Worm (Caenorhabditis elegans): ENCODE results near the gene srbc-33.
"Not testable (repeated sequence)": the region's sequence is repeated elsewhere in the genome, so short reads cannot be mapped to it uniquely, and the experiment has no call there.

The srbc-33 gene

ce11 chrV:3512381-3512780 lies 27.8 kb upstream of the srbc-33 start, which contains the start of gene str-226:
str-226 (plus strand) TSS chrV:3512681.
- TF ChIP-seq nhr-129 (tag; optimal IDR thresholded peaks at IDR 0.05) (no peak), unc-55 (GFP tag; optimal IDR thresholded peaks at IDR 0.05) (no peak), peb-1 (tag; optimal IDR thresholded peaks at IDR 0.05) (no peak), elt-1 (tag; optimal IDR thresholded peaks at IDR 0.05) (no peak), C34F6.9 (tag; optimal IDR thresholded peaks at IDR 0.05) (no peak), aly-2 (tag; optimal IDR thresholded peaks at IDR 0.05) (no peak)

ce11 chrV:3509878-3510277 lies 25.3 kb upstream of the srbc-33 start, which contains the start of gene str-228:
str-228 (plus strand) TSS chrV:3510178.
- no peak for TF ChIP-seq sma-3 (GFP tag; optimal IDR thresholded peaks at IDR 0.05)
- TF ChIP-seq sma-9 (GFP tag; optimal IDR thresholded peaks at IDR 0.05): no peak
- no peak for TF ChIP-seq sma-9 (tag; optimal IDR thresholded peaks at IDR 0.05)
- no peak for TF ChIP-seq ama-1 (optimal IDR thresholded peaks at IDR 0.05)
- no peak for TF ChIP-seq nhr-77 (tag; optimal IDR thresholded peaks at IDR 0.05)
- no peak for TF ChIP-seq unc-39 (tag; optimal IDR thresholded peaks at IDR 0.05)
- TF ChIP-seq alr-1 (tag; optimal IDR thresholded peaks at IDR 0.05): no peak
- TF ChIP-seq lsy-2 (tag; optimal IDR thresholded peaks at IDR 0.05): no peak
- TF ChIP-seq crh-2 (tag; optimal IDR thresholded peaks at IDR 0.05): no peak
- TF ChIP-seq nhr-11 (tag; optimal IDR thresholded peaks at IDR 0.05): no peak
- TF ChIP-seq lin-13 (GFP tag; optimal IDR thresholded peaks at IDR 0.05): no peak

- TF ChIP-seq nhr-11 (tag; optimal IDR thresholded peaks at IDR 0.05) (no peak), skn-1 (tag; optimal IDR thresholded peaks at IDR 0.05) (no peak), lin-11 (tag; optimal IDR thresholded peaks at IDR 0.05) (no peak), snpc-4 (tag; optimal IDR thresholded peaks at IDR 0.05) (no peak), nhr-237 (tag; optimal IDR thresholded peaks at IDR 0.05) (no peak), sma-9 (GFP tag; optimal IDR thresholded peaks at IDR 0.05) (no peak), sma-9 (tag; optimal IDR thresholded peaks at IDR 0.05) (no peak), mab-5 (tag; optimal IDR thresholded peaks at IDR 0.05) (no peak), F13H6.1 (tag; optimal IDR thresholded peaks at IDR 0.05) (no peak), lin-13 (GFP tag; optimal IDR thresholded peaks at IDR 0.05) (no peak), blmp-1 (tag; optimal IDR thresholded peaks at IDR 0.05; ENCODE audit: insufficient read depth) (no peak), elt-1 (tag; optimal IDR thresholded peaks at IDR 0.05) (no peak), zag-1 (tag; optimal IDR thresholded peaks at IDR 0.05) (no peak), unc-39 (tag; optimal IDR thresholded peaks at IDR 0.05) (no peak), alr-1 (tag; optimal IDR thresholded peaks at IDR 0.05) (no peak), mbf-1 (tag; optimal IDR thresholded peaks at IDR 0.05) (no peak), nhr-23 (tag; optimal IDR thresholded peaks at IDR 0.05) (no peak), ama-1 (optimal IDR thresholded peaks at IDR 0.05) (no peak), ceh-16 (tag; optimal IDR thresholded peaks at IDR 0.05) (no peak), aly-2 (tag; optimal IDR thresholded peaks at IDR 0.05) (no peak), ztf-11 (tag; optimal IDR thresholded peaks at IDR 0.05) (no peak)
Observed at ce11 chrV:3507691-3508090, 23.1 kb upstream of the srbc-33 start, which contains the start of gene str-225. str-225 (plus strand) TSS chrV:3507822.

- TF ChIP-seq nhr-10 (tag; optimal IDR thresholded peaks at IDR 0.05); Y55F3AM.14 (GFP tag; optimal IDR thresholded peaks at IDR 0.05); ZK546.5 (tag; optimal IDR thresholded peaks at IDR 0.05): not testable (repeated sequence)
Observed at ce11 chrV:3506252-3506651, 21.6 kb upstream of the srbc-33 start, which contains the start of gene ugt-64. ugt-64 (minus strand) TSS chrV:3506352.

- TF ChIP-seq sma-3 (GFP tag; optimal IDR thresholded peaks at IDR 0.05) (peak; percentile 25), sma-9 (GFP tag; optimal IDR thresholded peaks at IDR 0.05) (peak; percentile 79), sma-9 (tag; optimal IDR thresholded peaks at IDR 0.05) (no peak), fos-1 (tag; optimal IDR thresholded peaks at IDR 0.05) (peak; percentile 77), C34F6.9 (tag; optimal IDR thresholded peaks at IDR 0.05) (no peak), R02D3.7 (tag; optimal IDR thresholded peaks at IDR 0.05) (no peak), elt-1 (tag; optimal IDR thresholded peaks at IDR 0.05) (no peak), F13H6.1 (tag; optimal IDR thresholded peaks at IDR 0.05) (no peak), mab-5 (tag; optimal IDR thresholded peaks at IDR 0.05) (no peak), gmeb-1 (tag; optimal IDR thresholded peaks at IDR 0.05) (peak; percentile 20), blmp-1 (tag; optimal IDR thresholded peaks at IDR 0.05; ENCODE audit: insufficient read depth) (peak; percentile 70), crh-2 (tag; optimal IDR thresholded peaks at IDR 0.05) (peak; percentile 64), nhr-25 (tag; optimal IDR thresholded peaks at IDR 0.05) (no peak)
Observed at ce11 chrV:3505745-3506144, 21.1 kb upstream of the srbc-33 start.

Data from whole organism, L2 larva.